Fruit fly (Drosophila melanogaster) Kc167 (cell line): ENCODE measurements around the gene CG15820.

ENCODE experiments used
- Myc ChIP-seq: fragments of >200 bp; optimal IDR thresholded peaks from 2 replicates; lab custom pipeline; 2017; ENCODE audit warnings: missing external identifiers
- Sin3A ChIP-seq: fragments of >200 bp; optimal IDR thresholded peaks from 2 replicates; lab custom pipeline; 2018; ENCODE audit warnings: missing external identifiers
- h ChIP-seq: fragments of >200 bp; optimal IDR thresholded peaks from 3 replicates; lab custom pipeline; 2018; ENCODE audit warnings: missing external identifiers
- insv ChIP-seq: fragments of >200 bp; optimal IDR thresholded peaks from 3 replicates; lab custom pipeline; 2018; ENCODE audit warnings: missing external identifiers
- psq ChIP-seq: fragments of >200 bp; optimal IDR thresholded peaks from 2 replicates; lab custom pipeline; 2017; ENCODE audit warnings: missing external identifiers
- ttk ChIP-seq: sonication (Bioruptor generic); optimal IDR thresholded peaks from 2 replicates; lab custom pipeline; 2017; ENCODE audit warnings: missing external identifiers

DNA sequence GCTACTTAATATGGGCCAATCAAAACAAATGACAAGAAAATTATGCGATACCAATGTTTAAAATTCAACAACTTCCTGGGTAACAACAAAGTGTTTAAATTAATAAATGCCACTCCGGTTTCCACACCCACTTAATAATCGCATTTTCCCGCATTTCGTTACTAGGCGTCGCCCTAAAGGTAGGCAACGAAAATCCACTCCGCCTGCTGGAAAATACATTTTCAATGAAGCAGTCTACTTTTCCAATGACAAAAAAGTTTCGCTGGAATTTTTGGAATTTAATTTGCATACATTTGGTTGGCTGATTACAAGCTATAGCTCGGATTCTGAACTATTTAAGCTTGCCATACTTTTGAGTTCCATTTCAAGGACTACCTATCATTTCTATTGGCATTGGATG is 7.4 kb downstream of the CG15820 start:
- TF ChIP-seq ttk (lab: Kevin White, UChicago) = no peak
- no peak for TF ChIP-seq psq (lab: Kevin White, UChicago)
- TF ChIP-seq Sin3A (lab: Kevin White, UChicago) = no peak
- TF ChIP-seq h (lab: Kevin White, UChicago) = no peak
- no peak for TF ChIP-seq insv
- no peak for TF ChIP-seq Myc (lab: Kevin White, UChicago)
